Worm (Caenorhabditis elegans) whole organism, late embryonic: ENCODE measurements around the gene ZC513.14.
A peak's percentile ranks its signal among the peaks of the same experiment; 100 is the strongest.

Source experiments
- F13H6.1 ChIP-seq: sonication (generic microtip); optimal IDR thresholded peaks from 2 replicates; lab custom pipeline; 2016; ENCODE audit warnings: missing genetic modification characterization, missing compliant biosample characterization
- K02D7.2 ChIP-seq: sonication (generic microtip); optimal IDR thresholded peaks from 2 replicates; lab custom pipeline; 2017; ENCODE audit warnings: mild to moderate bottlenecking, missing genetic modification characterization, missing compliant biosample characterization
- K09A11.1 ChIP-seq: sonication (generic microtip); optimal IDR thresholded peaks from 2 replicates; lab custom pipeline; 2017; ENCODE audit warnings: antibody characterized with exemption, mild to moderate bottlenecking, missing genetic modification characterization, missing compliant biosample characterization; ENCODE audit not compliant: insufficient read depth
- Y22D7AL.16 ChIP-seq: sonication (generic microtip); optimal IDR thresholded peaks from 2 replicates; lab custom pipeline; 2016; ENCODE audit warnings: missing genetic modification characterization, missing compliant biosample characterization
- ahr-1 ChIP-seq: sonication (generic microtip); optimal IDR thresholded peaks from 2 replicates; lab custom pipeline; 2016; ENCODE audit warnings: missing genetic modification characterization, missing compliant biosample characterization
- ama-1 ChIP-seq: fragments of 150-350 bp; optimal IDR thresholded peaks from 2 replicates; lab custom pipeline; 2014
- ceh-14 ChIP-seq: sonication (generic microtip); optimal IDR thresholded peaks from 2 replicates; lab custom pipeline; 2016; ENCODE audit warnings: missing genotype, missing genetic modification characterization, missing compliant biosample characterization
- ceh-18 ChIP-seq: sonication (generic microtip); optimal IDR thresholded peaks from 2 replicates; lab custom pipeline; 2016; ENCODE audit warnings: missing genetic modification characterization, missing compliant biosample characterization
- ceh-19 ChIP-seq: fragments of 200-800 bp; sonication (Bioruptor generic); optimal IDR thresholded peaks from 2 replicates; lab custom pipeline; 2018; ENCODE audit warnings: mild to moderate bottlenecking, missing genetic modification characterization, missing compliant biosample characterization
- ceh-2 ChIP-seq: sonication (generic microtip); optimal IDR thresholded peaks from 2 replicates; lab custom pipeline; 2016; ENCODE audit warnings: missing genotype, missing genetic modification characterization, missing compliant biosample characterization
- ceh-30 ChIP-seq: fragments of 150-350 bp; optimal IDR thresholded peaks from 2 replicates; lab custom pipeline; 2014; ENCODE audit warnings: missing biosample characterization, missing genetic modification characterization
- ceh-34 ChIP-seq: sonication (generic microtip); optimal IDR thresholded peaks from 2 replicates; lab custom pipeline; 2016; ENCODE audit warnings: mild to moderate bottlenecking, missing genetic modification characterization, missing compliant biosample characterization
- ceh-6 ChIP-seq: fragments of 200-800 bp; sonication (Bioruptor generic); optimal IDR thresholded peaks from 2 replicates; lab custom pipeline; 2018; ENCODE audit warnings: mild to moderate bottlenecking, missing genetic modification characterization, missing compliant biosample characterization
- dmd-4 ChIP-seq: sonication (generic microtip); optimal IDR thresholded peaks from 2 replicates; lab custom pipeline; 2016; ENCODE audit warnings: borderline replicate concordance, missing genetic modification characterization, missing compliant biosample characterization
- eyg-1 ChIP-seq: sonication (generic microtip); optimal IDR thresholded peaks from 2 replicates; lab custom pipeline; 2016; ENCODE audit warnings: missing genotype, missing genetic modification characterization, missing compliant biosample characterization
- fax-1 ChIP-seq: sonication (generic microtip); optimal IDR thresholded peaks from 2 replicates; lab custom pipeline; 2016; ENCODE audit warnings: missing genotype, missing genetic modification characterization, missing compliant biosample characterization
- fkh-10 ChIP-seq: fragments of 150-350 bp; optimal IDR thresholded peaks from 2 replicates; lab custom pipeline; 2014; ENCODE audit warnings: missing biosample characterization, missing genetic modification reagents, missing genetic modification characterization
- gmeb-2 ChIP-seq: sonication (generic microtip); optimal IDR thresholded peaks from 2 replicates; lab custom pipeline; 2016; ENCODE audit warnings: missing genetic modification characterization, inconsistent platforms, missing compliant biosample characterization
- hlh-13 ChIP-seq: fragments of 200-800 bp; sonication (Bioruptor generic); optimal IDR thresholded peaks from 2 replicates; lab custom pipeline; 2018; ENCODE audit warnings: mild to moderate bottlenecking, missing genetic modification characterization, missing compliant biosample characterization
- hlh-15 ChIP-seq: sonication (generic microtip); optimal IDR thresholded peaks from 2 replicates; lab custom pipeline; 2016; ENCODE audit warnings: missing genetic modification characterization, missing compliant biosample characterization
- hlh-30 ChIP-seq: sonication (generic microtip); optimal IDR thresholded peaks from 2 replicates; lab custom pipeline; 2017; ENCODE audit warnings: antibody characterized with exemption, missing genetic modification characterization, missing compliant biosample characterization; ENCODE audit not compliant: insufficient read depth
- hlh-6 ChIP-seq: sonication (generic microtip); optimal IDR thresholded peaks from 2 replicates; lab custom pipeline; 2016; ENCODE audit warnings: missing genotype, missing genetic modification characterization, missing compliant biosample characterization
- lin-11 ChIP-seq: fragments of 200-800 bp; sonication (Bioruptor generic); optimal IDR thresholded peaks from 2 replicates; lab custom pipeline; 2018; ENCODE audit warnings: mild to moderate bottlenecking, missing genetic modification characterization, missing compliant biosample characterization
- madf-2 ChIP-seq: sonication (generic microtip); optimal IDR thresholded peaks from 2 replicates; lab custom pipeline; 2017; ENCODE audit warnings: missing genetic modification characterization, missing compliant biosample characterization
- nfya-1 ChIP-seq: sonication (generic microtip); optimal IDR thresholded peaks from 2 replicates; lab custom pipeline; 2017; ENCODE audit warnings: missing genetic modification characterization, mild to moderate bottlenecking, missing compliant biosample characterization, antibody characterized with exemption, moderate library complexity
- nhr-11 ChIP-seq: fragments of 150-350 bp; optimal IDR thresholded peaks from 2 replicates; lab custom pipeline; 2014; ENCODE audit warnings: missing biosample characterization, missing genetic modification characterization
- npax-4 ChIP-seq: sonication (generic microtip); optimal IDR thresholded peaks from 2 replicates; lab custom pipeline; 2016; ENCODE audit warnings: missing genetic modification characterization, missing compliant biosample characterization
- odd-2 ChIP-seq: sonication (generic microtip); optimal IDR thresholded peaks from 2 replicates; lab custom pipeline; 2017; ENCODE audit warnings: antibody characterized with exemption, mild to moderate bottlenecking, missing genetic modification characterization, missing compliant biosample characterization
- pha-2 ChIP-seq: sonication (generic microtip); optimal IDR thresholded peaks from 2 replicates; lab custom pipeline; 2017; ENCODE audit warnings: mild to moderate bottlenecking, missing genetic modification characterization, missing compliant biosample characterization
- pha-4 ChIP-seq: fragments of 150-350 bp; optimal IDR thresholded peaks from 2 replicates; lab custom pipeline; 2018; ENCODE audit warnings: missing biosample characterization, missing genetic modification reagents, missing genetic modification characterization
- ref-2 ChIP-seq: sonication (generic microtip); optimal IDR thresholded peaks from 2 replicates; lab custom pipeline; 2016; ENCODE audit warnings: missing genetic modification characterization, missing compliant biosample characterization
- rnt-1 ChIP-seq: sonication (generic microtip); optimal IDR thresholded peaks from 2 replicates; lab custom pipeline; 2016; ENCODE audit warnings: missing genetic modification characterization, missing compliant biosample characterization
- sox-2 ChIP-seq: fragments of 200-800 bp; sonication (Bioruptor generic); IDR thresholded peaks from 2 replicates; pipeline ENCODE4 v1.3.6; 2022; ENCODE audit warnings: missing genetic modification reagents, missing genetic modification characterization, missing compliant biosample characterization
- sox-4 ChIP-seq: sonication (generic microtip); optimal IDR thresholded peaks from 2 replicates; lab custom pipeline; 2017; ENCODE audit warnings: mild to moderate bottlenecking, missing genetic modification characterization, inconsistent platforms, missing compliant biosample characterization
- syd-9 ChIP-seq: sonication (generic microtip); optimal IDR thresholded peaks from 2 replicates; lab custom pipeline; 2016; ENCODE audit warnings: mild to moderate bottlenecking, missing genetic modification characterization, moderate library complexity, missing compliant biosample characterization
- tbx-2 ChIP-seq: sonication (generic microtip); optimal IDR thresholded peaks from 2 replicates; lab custom pipeline; 2016; ENCODE audit warnings: missing genetic modification characterization, missing compliant biosample characterization
- tbx-7 ChIP-seq: sonication (generic microtip); optimal IDR thresholded peaks from 2 replicates; lab custom pipeline; 2016; ENCODE audit warnings: missing genotype, missing genetic modification characterization, missing compliant biosample characterization
- ttx-3 ChIP-seq: sonication (generic microtip); optimal IDR thresholded peaks from 2 replicates; lab custom pipeline; 2016; ENCODE audit warnings: missing genetic modification reagents, missing genetic modification characterization, missing compliant biosample characterization
- unc-3 ChIP-seq, 2 experiments: fragments of 200-800 bp in 1 of 2; sonication (Bioruptor generic) in 1 of 2; sonication (generic microtip) in 1 of 2; conservative IDR thresholded peaks in 1 of 2; optimal IDR thresholded peaks in 1 of 2; 2 replicates each; pipeline versions ENCODE4 v1.3.6 to Lab custom; 2016 to 2022; ENCODE audit warnings: missing compliant biosample characterization in 2 of 2, missing genetic modification characterization in 2 of 2, missing genetic modification reagents in 1 of 2
- unc-42 ChIP-seq: sonication (generic microtip); optimal IDR thresholded peaks from 2 replicates; lab custom pipeline; 2016; ENCODE audit warnings: missing genotype, missing genetic modification characterization, missing compliant biosample characterization
- unc-86 ChIP-seq: sonication (generic microtip); optimal IDR thresholded peaks from 2 replicates; lab custom pipeline; 2016; ENCODE audit warnings: missing genetic modification characterization, missing compliant biosample characterization
- zip-5 ChIP-seq: sonication (generic microtip); optimal IDR thresholded peaks from 2 replicates; lab custom pipeline; 2016; ENCODE audit warnings: missing genetic modification characterization, missing compliant biosample characterization
- ztf-16 ChIP-seq: sonication (generic microtip); optimal IDR thresholded peaks from 2 replicates; lab custom pipeline; 2017; ENCODE audit warnings: missing genetic modification characterization, missing compliant biosample characterization

The ZC513.14 gene

DNA sequence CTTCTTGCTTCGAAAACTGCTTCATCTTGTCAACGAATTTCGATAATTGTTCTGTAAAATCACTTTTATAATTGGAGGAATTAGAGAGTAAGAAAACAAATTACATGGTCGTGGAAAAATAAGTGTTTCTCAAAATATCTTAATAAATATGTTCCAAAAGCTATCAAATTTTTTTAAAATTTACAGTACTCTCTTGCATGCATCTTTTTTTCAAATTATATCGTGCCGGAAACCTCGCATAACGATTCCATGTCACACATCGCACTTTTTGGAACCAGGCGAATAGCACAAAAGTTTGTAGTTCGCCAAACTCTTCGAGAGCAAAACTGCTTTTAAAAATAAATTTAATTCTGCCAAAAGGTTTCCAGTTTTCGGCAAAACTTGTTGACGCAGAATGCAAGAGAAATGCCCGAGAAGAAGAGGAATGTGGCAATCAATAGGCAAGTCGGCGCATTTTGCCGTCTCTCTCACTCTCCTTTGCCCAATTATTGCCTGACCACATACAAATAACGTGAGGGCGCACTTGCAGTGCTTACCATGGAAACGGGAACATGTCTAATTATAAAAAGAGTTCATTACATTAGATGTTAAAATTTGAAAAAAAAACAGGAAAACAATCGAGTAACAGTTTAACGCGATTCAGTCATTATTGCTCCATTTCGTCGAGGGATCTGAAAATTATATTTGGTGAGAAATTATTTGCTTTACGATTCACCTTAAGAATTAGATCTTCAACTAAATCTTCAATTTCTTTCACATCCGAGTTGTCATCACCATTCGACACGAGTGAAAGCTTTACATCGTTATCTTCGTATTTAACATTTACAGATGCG is 28.2 kb downstream of the ZC513.14 start, which contains the start of gene Y97E10AR.3:
TSS of gene Y97E10AR.3 (minus strand) at position 51 of the 833 bp plus-strand sequence.
- TF ChIP-seq unc-42 (tag; lab: Kevin White, UChicago): peak; percentile 21
- TF ChIP-seq ceh-6 (GFP tag; lab: Kevin White, UChicago): no peak
- no peak for TF ChIP-seq hlh-15
- no peak for TF ChIP-seq npax-4
- no peak for TF ChIP-seq ceh-19 (GFP tag; lab: Kevin White, UChicago)
- no peak for TF ChIP-seq tbx-7 (tag; lab: Kevin White, UChicago)
- no peak for TF ChIP-seq fax-1 (tag; lab: Kevin White, UChicago)
- no peak for TF ChIP-seq ama-1 (lab: Kevin White, UChicago)
- TF ChIP-seq lin-11 (tag; lab: Kevin White, UChicago): no peak

DNA sequence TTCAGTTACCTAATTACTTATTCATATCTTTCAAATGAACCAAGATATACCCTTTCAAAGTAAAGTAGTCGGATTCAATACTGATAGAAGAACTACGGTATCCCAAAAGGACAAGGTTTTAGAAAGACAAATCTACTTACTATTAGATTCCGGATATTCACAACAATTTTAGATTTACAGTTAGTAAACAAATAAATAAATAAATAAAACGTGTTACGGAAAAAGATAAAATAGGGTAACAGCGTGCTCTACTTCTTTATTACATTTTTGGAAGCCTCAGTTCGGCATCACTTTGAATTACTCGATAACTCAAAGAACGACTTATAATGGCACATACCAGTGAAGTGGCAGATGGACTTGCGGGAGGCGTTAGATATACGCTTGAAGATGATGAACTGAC is 30.8 kb downstream of the ZC513.14 start, which contains the start of gene Y97E10AR.8:
TSS of gene Y97E10AR.8 (plus strand) at position 301 of the 400 bp plus-strand sequence.
- TF ChIP-seq ceh-14 (no peak), fax-1 (tag; lab: Kevin White, UChicago) (no peak), ceh-2 (tag; lab: Kevin White, UChicago) (no peak), sox-2 (no peak), pha-4 (tag; lab: Kevin White, UChicago) (no peak), K02D7.2 (no peak), nfya-1 (tag; lab: Kevin White, UChicago) (no peak), ahr-1 (tag; lab: Kevin White, UChicago) (no peak), unc-86 (tag; lab: Kevin White, UChicago) (no peak), madf-2 (tag; lab: Kevin White, UChicago) (no peak), tbx-2 (no peak), hlh-6 (tag; lab: Kevin White, UChicago) (no peak), pha-2 (tag; lab: Kevin White, UChicago) (no peak), F13H6.1 (tag; lab: Kevin White, UChicago) (no peak), ztf-16 (tag; lab: Kevin White, UChicago) (no peak), K09A11.1 (tag; lab: Kevin White, UChicago) (no peak), unc-42 (tag; lab: Kevin White, UChicago) (no peak), zip-5 (tag; lab: Kevin White, UChicago) (no peak)

DNA sequence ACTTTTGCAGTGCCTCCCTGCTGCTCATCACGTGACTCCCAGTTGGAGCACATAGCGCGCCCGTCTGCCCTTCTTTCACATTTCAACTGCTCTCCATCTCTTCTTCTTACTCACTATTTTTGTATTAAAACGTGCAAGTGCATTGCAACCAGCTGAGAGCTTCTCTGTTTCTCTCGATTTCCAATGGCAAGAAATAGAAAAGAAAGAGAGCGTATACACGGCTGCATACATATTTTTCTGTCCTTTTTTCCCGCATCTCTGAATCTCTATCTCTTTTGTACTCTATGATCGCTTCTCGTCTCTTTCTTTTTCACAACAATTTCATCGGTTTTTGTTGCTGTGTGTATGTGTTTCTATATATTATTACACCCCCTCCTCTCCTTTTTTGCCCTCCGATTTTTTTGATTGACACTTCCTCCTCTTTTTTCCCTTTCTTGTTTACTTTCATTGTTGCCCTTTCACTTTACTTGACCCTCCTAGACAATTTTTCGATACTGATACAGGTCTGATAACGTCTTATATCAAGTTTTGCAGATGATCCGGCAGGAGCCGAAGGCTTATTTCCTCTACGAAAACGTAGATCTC is 34.8 kb downstream of the ZC513.14 start, which contains the start of gene Y97E10AR.1:
TSS of gene Y97E10AR.1 (plus strand) at position 535 of the 585 bp plus-strand sequence.
- TF ChIP-seq rnt-1 (tag; lab: Kevin White, UChicago): peak; percentile 58
- TF ChIP-seq ama-1 (lab: Kevin White, UChicago): no peak
- no peak for TF ChIP-seq unc-3 (GFP tag; conservative IDR thresholded peaks at IDR 0.05; lab: Robert Waterston, UW)
- TF ChIP-seq unc-3 (tag; optimal IDR thresholded peaks at IDR 0.05; lab: Kevin White, UChicago): peak; percentile 47
- no peak for TF ChIP-seq npax-4
- TF ChIP-seq fax-1 (tag; lab: Kevin White, UChicago): no peak
- TF ChIP-seq unc-42 (tag; lab: Kevin White, UChicago): peak; percentile 86
- TF ChIP-seq lin-11 (tag; lab: Kevin White, UChicago): no peak
- no peak for TF ChIP-seq hlh-13 (GFP tag; lab: Kevin White, UChicago)
- TF ChIP-seq tbx-7 (tag; lab: Kevin White, UChicago): no peak
- TF ChIP-seq eyg-1: no peak
- peak; percentile 73 for TF ChIP-seq syd-9 (tag; lab: Kevin White, UChicago)
- no peak for TF ChIP-seq gmeb-2 (tag; lab: Kevin White, UChicago)
- TF ChIP-seq K09A11.1 (tag; lab: Kevin White, UChicago): peak; percentile 39
- TF ChIP-seq ceh-14: peak; percentile 77
- TF ChIP-seq ref-2: peak; percentile 53
- TF ChIP-seq ceh-2 (tag; lab: Kevin White, UChicago): peak; percentile 34
- TF ChIP-seq Y22D7AL.16: no peak
- peak; percentile 80 for TF ChIP-seq ceh-34 (tag; lab: Kevin White, UChicago)
- peak; percentile 68 for TF ChIP-seq F13H6.1 (tag; lab: Kevin White, UChicago)
- TF ChIP-seq sox-4 (tag; lab: Kevin White, UChicago): no peak
- TF ChIP-seq dmd-4: no peak
- peak; percentile 92 for TF ChIP-seq hlh-30
- peak; percentile 50 for TF ChIP-seq ceh-30 (tag; lab: Kevin White, UChicago)
- no peak for TF ChIP-seq odd-2 (tag; lab: Kevin White, UChicago)
- TF ChIP-seq ceh-18: peak; percentile 98
- TF ChIP-seq ztf-16 (tag; lab: Kevin White, UChicago): no peak
- TF ChIP-seq hlh-15: no peak
- peak; percentile 36 for TF ChIP-seq madf-2 (tag; lab: Kevin White, UChicago)
- TF ChIP-seq ceh-6 (GFP tag; lab: Kevin White, UChicago): no peak
- no peak for TF ChIP-seq nhr-11
- no peak for TF ChIP-seq ttx-3
- no peak for TF ChIP-seq fkh-10 (GFP tag; lab: Kevin White, UChicago)
